Worm (Caenorhabditis elegans) whole organism, L2 larva: Measurements from ENCODE around the gene mth-2.

ENCODE experiments used
- C34F6.9 ChIP-seq: fragments of 150-350 bp; optimal IDR thresholded peaks from 2 replicates; lab custom pipeline; 2014; ENCODE audit warnings: missing biosample characterization, missing genetic modification characterization
- F13H6.1 ChIP-seq: sonication (generic microtip); optimal IDR thresholded peaks from 2 replicates; lab custom pipeline; 2016; ENCODE audit warnings: missing genetic modification characterization, missing compliant biosample characterization
- R02D3.7 ChIP-seq: fragments of 150-350 bp; optimal IDR thresholded peaks from 2 replicates; lab custom pipeline; 2014; ENCODE audit warnings: missing biosample characterization, missing genetic modification characterization
- Y55F3AM.14 ChIP-seq: fragments of 200-800 bp; sonication (Bioruptor generic); optimal IDR thresholded peaks from 2 replicates; lab custom pipeline; 2018; ENCODE audit warnings: mild to moderate bottlenecking, missing genetic modification characterization, missing compliant biosample characterization
- aly-2 ChIP-seq: fragments of 150-350 bp; optimal IDR thresholded peaks from 2 replicates; lab custom pipeline; 2014; ENCODE audit warnings: missing biosample characterization, missing genetic modification characterization
- ama-1 ChIP-seq: fragments of 150-350 bp; optimal IDR thresholded peaks from 2 replicates; lab custom pipeline; 2018; ENCODE audit warnings: inconsistent platforms
- blmp-1 ChIP-seq: sonication (generic microtip); optimal IDR thresholded peaks from 2 replicates; lab custom pipeline; 2017; ENCODE audit warnings: missing genetic modification characterization, mild to moderate bottlenecking, missing compliant biosample characterization, antibody characterized with exemption, moderate library complexity; ENCODE audit not compliant: insufficient read depth
- ceh-16 ChIP-seq: fragments of 150-350 bp; optimal IDR thresholded peaks from 2 replicates; lab custom pipeline; 2014; ENCODE audit warnings: missing biosample characterization, missing genetic modification characterization
- ceh-82 ChIP-seq: fragments of 150-350 bp; optimal IDR thresholded peaks from 2 replicates; lab custom pipeline; 2014; ENCODE audit warnings: missing biosample characterization, missing genetic modification characterization
- egl-27 ChIP-seq: sonication (generic microtip); optimal IDR thresholded peaks from 3 replicates; lab custom pipeline; 2017; ENCODE audit warnings: missing biosample characterization, missing genetic modification reagents, missing genetic modification characterization
- elt-1 ChIP-seq: fragments of 150-350 bp; optimal IDR thresholded peaks from 2 replicates; lab custom pipeline; 2014; ENCODE audit warnings: missing biosample characterization, missing genetic modification characterization
- elt-3 ChIP-seq: sonication (generic microtip); optimal IDR thresholded peaks from 2 replicates; lab custom pipeline; 2017; ENCODE audit warnings: missing biosample characterization, missing genetic modification characterization
- fos-1 ChIP-seq: fragments of 150-350 bp; optimal IDR thresholded peaks from 2 replicates; lab custom pipeline; 2014; ENCODE audit warnings: missing biosample characterization, missing genetic modification characterization
- gmeb-1 ChIP-seq: fragments of 150-350 bp; optimal IDR thresholded peaks from 2 replicates; lab custom pipeline; 2014; ENCODE audit warnings: missing biosample characterization, missing genetic modification characterization
- lin-39 ChIP-seq: fragments of 150-350 bp; optimal IDR thresholded peaks from 2 replicates; lab custom pipeline; 2014; ENCODE audit warnings: missing biosample characterization, missing genetic modification reagents, missing genetic modification characterization
- mab-5 ChIP-seq: fragments of 150-350 bp; optimal IDR thresholded peaks from 2 replicates; lab custom pipeline; 2014; ENCODE audit warnings: missing biosample characterization, missing genetic modification characterization
- mbf-1 ChIP-seq: sonication (generic microtip); optimal IDR thresholded peaks from 2 replicates; lab custom pipeline; 2017; ENCODE audit warnings: missing biosample characterization, missing genetic modification characterization
- mdl-1 ChIP-seq, 2 experiments: fragments of 150-350 bp in 1 of 2; sonication (generic microtip) in 1 of 2; optimal IDR thresholded peaks; 2 replicates each; lab custom pipeline; 2017; ENCODE audit warnings: missing biosample characterization in 2 of 2, missing genetic modification characterization in 2 of 2
- nhr-10 ChIP-seq: sonication (generic microtip); optimal IDR thresholded peaks from 2 replicates; lab custom pipeline; 2017; ENCODE audit warnings: missing biosample characterization, missing genetic modification characterization
- nhr-11 ChIP-seq: fragments of 150-350 bp; optimal IDR thresholded peaks from 2 replicates; lab custom pipeline; 2014; ENCODE audit warnings: missing biosample characterization, missing genetic modification characterization
- nhr-129 ChIP-seq: fragments of 150-350 bp; optimal IDR thresholded peaks from 2 replicates; lab custom pipeline; 2014; ENCODE audit warnings: missing biosample characterization, missing genetic modification characterization
- nhr-21 ChIP-seq: fragments of 150-350 bp; optimal IDR thresholded peaks from 2 replicates; lab custom pipeline; 2014; ENCODE audit warnings: missing biosample characterization, missing genetic modification characterization
- nhr-23 ChIP-seq: fragments of 150-350 bp; optimal IDR thresholded peaks from 2 replicates; lab custom pipeline; 2014; ENCODE audit warnings: missing biosample characterization, missing genetic modification reagents, missing genetic modification characterization
- nhr-77 ChIP-seq: fragments of 150-350 bp; optimal IDR thresholded peaks from 2 replicates; lab custom pipeline; 2014; ENCODE audit warnings: missing biosample characterization, missing genetic modification characterization
- sma-3 ChIP-seq: sonication (generic microtip); optimal IDR thresholded peaks from 2 replicates; lab custom pipeline; 2016; ENCODE audit warnings: missing genetic modification reagents, missing genetic modification characterization, missing compliant biosample characterization
- sma-9 ChIP-seq, 2 experiments: fragments of 150-350 bp in 1 of 2; sonication (generic microtip) in 1 of 2; optimal IDR thresholded peaks; 2 replicates each; lab custom pipeline; 2014 to 2016; ENCODE audit warnings: missing genetic modification characterization in 2 of 2, mild to moderate bottlenecking in 1 of 2, missing biosample characterization in 1 of 2, missing compliant biosample characterization in 1 of 2, missing genetic modification reagents in 1 of 2, moderate library complexity in 1 of 2
- unc-39 ChIP-seq: fragments of 150-350 bp; optimal IDR thresholded peaks from 2 replicates; lab custom pipeline; 2014; ENCODE audit warnings: missing biosample characterization, missing genetic modification characterization
- unc-55 ChIP-seq: fragments of 150-350 bp; sonication (generic microtip); optimal IDR thresholded peaks from 3 replicates; lab custom pipeline; 2014; ENCODE audit warnings: missing biosample characterization, missing genetic modification reagents, missing genetic modification characterization
- unc-62 ChIP-seq: fragments of 150-350 bp; optimal IDR thresholded peaks from 2 replicates; lab custom pipeline; 2014; ENCODE audit warnings: missing biosample characterization, missing genetic modification reagents, missing genetic modification characterization
- zag-1 ChIP-seq: fragments of 150-350 bp; optimal IDR thresholded peaks from 2 replicates; lab custom pipeline; 2014; ENCODE audit warnings: missing biosample characterization, missing genetic modification characterization
- ztf-1 ChIP-seq: fragments of 200-800 bp; sonication (Bioruptor generic); conservative IDR thresholded peaks from 2 replicates; pipeline ENCODE4 v1.3.6; 2022; ENCODE audit warnings: missing genetic modification characterization, missing compliant biosample characterization
- ztf-11 ChIP-seq: sonication (generic microtip); optimal IDR thresholded peaks from 2 replicates; lab custom pipeline; 2017; ENCODE audit warnings: missing biosample characterization, missing genetic modification characterization
- ztf-4 ChIP-seq: fragments of 150-350 bp; optimal IDR thresholded peaks from 2 replicates; lab custom pipeline; 2014; ENCODE audit warnings: missing biosample characterization, missing genetic modification characterization

The mth-2 gene

ce11 chrII:4229106-4229708 lies 35.1 kb upstream of the mth-2 start, which contains the start of gene C16A11.3:
C16A11.3 (plus strand) TSS chrII:4229545.
- TF ChIP-seq mdl-1 (tag; optimal IDR thresholded peaks at IDR 0.05; lab: Kevin White, UChicago), result no peak
- no peak for TF ChIP-seq ztf-1 (GFP tag; lab: Robert Waterston, UW)
- TF ChIP-seq gmeb-1 (tag; lab: Kevin White, UChicago), result no peak
- no peak for TF ChIP-seq ztf-11 (tag; lab: Kevin White, UChicago)
- TF ChIP-seq, all 48 proteins: peak for 0

- TF ChIP-seq fos-1 (tag; lab: Kevin White, UChicago) (no peak), F13H6.1 (tag; lab: Kevin White, UChicago) (no peak), C34F6.9 (tag; lab: Kevin White, UChicago) (no peak)
Measured at ce11 chrII:4228112-4228770, 34.1 kb upstream of the mth-2 start.

ce11 chrII:4226598-4227096 lies 32.5 kb upstream of the mth-2 start, which contains the start of gene C16A11.4:
C16A11.4 (plus strand) TSS chrII:4227046.
- no peak for TF ChIP-seq R02D3.7 (tag; lab: Kevin White, UChicago)
- no peak for TF ChIP-seq elt-3 (tag; lab: Kevin White, UChicago)
- TF ChIP-seq nhr-129 (tag; lab: Kevin White, UChicago), result no peak
- TF ChIP-seq zag-1, result no peak
- TF ChIP-seq elt-1 (tag; lab: Kevin White, UChicago), result no peak
- TF ChIP-seq unc-39 (tag; lab: Kevin White, UChicago), result no peak
- TF ChIP-seq Y55F3AM.14 (GFP tag; lab: Kevin White, UChicago), result no peak
- no peak for TF ChIP-seq nhr-10 (tag; lab: Kevin White, UChicago)
- TF ChIP-seq unc-55, result no peak
- no peak for TF ChIP-seq blmp-1 (tag; lab: Kevin White, UChicago)
- no peak for TF ChIP-seq nhr-77
- TF ChIP-seq lin-39 (tag; lab: Kevin White, UChicago), result no peak
- no peak for TF ChIP-seq fos-1 (tag; lab: Kevin White, UChicago)
- TF ChIP-seq nhr-11 (tag; lab: Kevin White, UChicago), result no peak
- TF ChIP-seq, all 48 proteins: peak for 0

- TF ChIP-seq F13H6.1 (tag; lab: Kevin White, UChicago) (no peak), unc-62 (GFP tag; lab: Kevin White, UChicago) (no peak), ama-1 (lab: Kevin White, UChicago) (no peak), nhr-11 (tag; lab: Kevin White, UChicago) (no peak), mdl-1 (tag; optimal IDR thresholded peaks at IDR 0.05; lab: Kevin White, UChicago) (no peak), sma-9 (GFP tag; optimal IDR thresholded peaks at IDR 0.05; lab: Kevin White, UChicago) (no peak), sma-9 (tag; optimal IDR thresholded peaks at IDR 0.05; lab: Kevin White, UChicago) (no peak), nhr-21 (tag; lab: Kevin White, UChicago) (no peak), egl-27 (tag; lab: Kevin White, UChicago) (no peak), R02D3.7 (tag; lab: Kevin White, UChicago) (no peak), unc-55 (no peak), aly-2 (tag; lab: Kevin White, UChicago) (no peak), mab-5 (tag; lab: Kevin White, UChicago) (no peak), elt-3 (tag; lab: Kevin White, UChicago) (no peak), Y55F3AM.14 (GFP tag; lab: Kevin White, UChicago) (no peak), ceh-16 (tag; lab: Kevin White, UChicago) (no peak), ceh-82 (tag; lab: Kevin White, UChicago) (no peak), ztf-4 (no peak), ztf-1 (GFP tag; lab: Robert Waterston, UW) (no peak)
Measured at ce11 chrII:4222983-4223382, 28.9 kb upstream of the mth-2 start, which contains the start of gene C16A11.5. C16A11.5 (plus strand) TSS chrII:4223305.

- TF ChIP-seq mbf-1 (tag; lab: Kevin White, UChicago) (no peak), ama-1 (lab: Kevin White, UChicago) (no peak), nhr-23 (tag; lab: Kevin White, UChicago) (no peak), unc-62 (GFP tag; lab: Kevin White, UChicago) (no peak), nhr-77 (no peak), C34F6.9 (tag; lab: Kevin White, UChicago) (no peak), sma-3 (GFP tag; lab: Kevin White, UChicago) (no peak), mab-5 (tag; lab: Kevin White, UChicago) (no peak)
- TF ChIP-seq, all 48 proteins: peak for 0
Measured at ce11 chrII:4222469-4222868, 28.4 kb upstream of the mth-2 start.
